Worm (Caenorhabditis elegans) whole organism, midembryonic: Measurements from ENCODE around the gene irld-38.
"Not testable (repeated sequence)": the region's sequence is repeated elsewhere in the genome, so short reads cannot be mapped to it uniquely, and the experiment has no call there.

Source experiments
- T22C8.4 ChIP-seq: fragments of 200-800 bp; sonication (Bioruptor generic); IDR thresholded peaks from 2 replicates; pipeline ENCODE4 v1.3.6; 2022; ENCODE audit warnings: missing genetic modification characterization, missing compliant biosample characterization
- cog-1 ChIP-seq: sonication (generic microtip); optimal IDR thresholded peaks from 2 replicates; lab custom pipeline; 2016; ENCODE audit warnings: missing genetic modification characterization, missing compliant biosample characterization
- flt-1 ChIP-seq: fragments of 200-800 bp; sonication (Bioruptor generic); IDR thresholded peaks from 2 replicates; pipeline ENCODE4 v1.3.6; 2022; ENCODE audit warnings: missing genetic modification characterization, missing compliant biosample characterization
- klf-2 ChIP-seq: fragments of 200-800 bp; sonication (Bioruptor generic); conservative IDR thresholded peaks from 2 replicates; pipeline ENCODE4 v1.3.6; 2022; ENCODE audit warnings: missing genetic modification reagents, missing genetic modification characterization, missing compliant biosample characterization
- med-1 ChIP-seq: sonication (generic microtip); optimal IDR thresholded peaks from 2 replicates; lab custom pipeline; 2017; ENCODE audit warnings: missing genetic modification characterization, mild to moderate bottlenecking, missing compliant biosample characterization, antibody characterized with exemption, missing genetic modification reagents; ENCODE audit not compliant: insufficient read depth
- ref-1 ChIP-seq: fragments of 200-800 bp; sonication (Bioruptor generic); conservative IDR thresholded peaks from 2 replicates; pipeline ENCODE4 v1.3.6; 2022; ENCODE audit warnings: missing genetic modification reagents, missing genetic modification characterization, missing compliant biosample characterization
- tab-1 ChIP-seq: fragments of 200-800 bp; sonication (Bioruptor generic); IDR thresholded peaks from 2 replicates; pipeline ENCODE4 v1.3.6; 2022; ENCODE audit warnings: missing genetic modification characterization, missing compliant biosample characterization
- ztf-23 ChIP-seq: fragments of 200-800 bp; sonication (Bioruptor generic); IDR thresholded peaks from 2 replicates; pipeline ENCODE4 v1.3.6; 2022; ENCODE audit warnings: missing genetic modification reagents, missing genetic modification characterization, missing compliant biosample characterization
- ztf-29 ChIP-seq: fragments of 200-800 bp; sonication (Bioruptor generic); IDR thresholded peaks from 2 replicates; pipeline ENCODE4 v1.3.6; 2022; ENCODE audit warnings: missing genetic modification reagents, missing genetic modification characterization, missing compliant biosample characterization

Gene irld-38

DNA sequence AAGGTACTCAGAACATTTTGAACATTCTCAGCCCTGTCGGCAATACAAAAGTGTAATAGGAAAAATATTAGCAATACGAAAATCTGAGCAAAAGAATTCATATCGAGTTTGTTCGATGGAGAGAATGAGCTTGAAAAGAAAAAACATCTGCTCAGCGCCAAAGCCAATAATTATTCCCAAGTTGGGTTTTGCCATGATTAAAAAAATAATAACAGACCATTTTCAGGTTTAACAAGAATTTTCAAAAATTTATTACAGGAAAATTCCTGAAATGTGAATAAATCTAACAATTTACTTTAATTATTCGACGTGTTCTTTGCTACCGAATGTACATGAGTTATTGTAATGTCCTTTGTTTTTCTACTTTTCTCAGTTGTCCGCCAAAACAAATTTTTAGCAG is at the start of gene irld-38:
irld-38 (minus strand) TSS at position 101 of the 400 bp plus-strand sequence.
- TF ChIP-seq tab-1 (GFP tag; lab: Robert Waterston, UW) (no peak), flt-1 (GFP tag; lab: Robert Waterston, UW) (no peak), klf-2 (GFP tag; lab: Robert Waterston, UW) (no peak), cog-1 (tag; lab: Kevin White, UChicago) (no peak), T22C8.4 (no peak), ztf-23 (no peak), med-1 (GFP tag; lab: Kevin White, UChicago) (no peak), ref-1 (GFP tag; lab: Robert Waterston, UW) (no peak), ztf-29 (GFP tag; lab: Robert Waterston, UW) (no peak)

DNA sequence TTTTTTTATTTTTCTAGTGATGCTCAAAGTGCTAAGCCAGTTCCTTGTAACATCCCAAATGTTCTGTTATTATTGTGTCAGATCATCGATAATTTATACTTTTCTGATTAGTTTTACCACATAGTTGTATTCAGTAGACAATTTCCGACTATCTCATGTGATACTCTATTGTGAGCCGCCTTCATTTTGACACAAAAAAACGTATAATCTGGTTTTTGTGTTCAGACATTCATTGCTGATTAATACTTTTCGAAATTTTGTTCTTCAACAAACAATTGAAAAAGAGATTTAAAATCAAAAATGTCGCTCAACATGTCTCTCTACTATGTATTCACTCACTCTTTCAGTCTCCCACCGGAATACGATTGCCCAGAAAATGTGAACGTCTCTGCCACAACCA is 49.2 kb upstream of the irld-38 start, which contains the start of gene srt-7:
srt-7 (plus strand) TSS at position 301 of the 400 bp plus-strand sequence.
- TF ChIP-seq T22C8.4 = no peak
- no peak for TF ChIP-seq ref-1 (GFP tag; lab: Robert Waterston, UW)
- TF ChIP-seq klf-2 (GFP tag; lab: Robert Waterston, UW) = no peak
- TF ChIP-seq tab-1 (GFP tag; lab: Robert Waterston, UW) = no peak
- TF ChIP-seq ztf-29 (GFP tag; lab: Robert Waterston, UW) = no peak
- no peak for TF ChIP-seq med-1 (GFP tag; lab: Kevin White, UChicago)
- TF ChIP-seq ztf-23 = no peak
- no peak for TF ChIP-seq cog-1 (tag; lab: Kevin White, UChicago)
- no peak for TF ChIP-seq flt-1 (GFP tag; lab: Robert Waterston, UW)

DNA sequence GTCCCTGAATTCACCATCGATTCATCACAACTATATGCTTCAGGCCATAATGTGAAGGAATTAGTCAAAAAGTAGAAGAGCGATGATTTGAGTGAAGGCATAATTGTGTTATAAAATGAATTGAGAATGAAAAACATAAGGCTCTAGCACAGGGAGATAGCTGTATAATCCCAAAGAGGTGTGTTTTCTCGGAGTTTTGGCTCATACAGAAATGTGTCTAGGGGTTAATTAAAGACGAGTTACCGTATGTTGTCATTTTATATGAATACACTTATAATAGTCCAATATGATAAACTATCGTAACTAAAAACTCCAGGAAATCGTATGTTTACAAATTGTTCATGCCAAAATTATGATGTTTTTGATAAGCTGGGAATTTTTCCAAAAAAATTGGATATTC is 48.5 kb upstream of the irld-38 start, which contains the start of gene srt-5:
srt-5 (minus strand) TSS at position 101 of the 400 bp plus-strand sequence.
- TF ChIP-seq med-1 (GFP tag; lab: Kevin White, UChicago) = no peak
- TF ChIP-seq flt-1 (GFP tag; lab: Robert Waterston, UW) = no peak
- TF ChIP-seq cog-1 (tag; lab: Kevin White, UChicago) = no peak
- no peak for TF ChIP-seq ref-1 (GFP tag; lab: Robert Waterston, UW)
- TF ChIP-seq tab-1 (GFP tag; lab: Robert Waterston, UW) = no peak
- TF ChIP-seq klf-2 (GFP tag; lab: Robert Waterston, UW) = no peak
- no peak for TF ChIP-seq ztf-29 (GFP tag; lab: Robert Waterston, UW)
- TF ChIP-seq T22C8.4 = no peak

DNA sequence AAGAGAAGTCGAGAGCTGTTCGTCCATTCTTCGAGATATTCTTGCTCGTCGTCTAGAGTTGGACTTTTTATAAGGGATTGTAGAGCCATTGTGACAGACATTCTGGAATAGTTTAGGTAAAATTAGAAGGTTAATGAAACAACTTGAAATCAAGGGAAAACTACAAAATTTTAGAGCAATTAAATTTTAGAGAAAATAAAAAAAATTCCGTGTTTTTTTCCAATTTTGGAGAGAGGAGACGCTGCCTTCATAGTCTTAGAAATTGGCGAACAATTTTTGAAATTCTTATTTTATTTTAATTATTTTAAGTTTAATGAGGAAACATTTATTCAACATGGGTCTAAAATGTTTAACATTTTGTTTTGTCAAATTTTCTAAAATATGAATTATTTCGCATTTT is 39.3 kb upstream of the irld-38 start, which contains the start of gene C50H11.13:
C50H11.13 (minus strand) TSS at position 101 of the 400 bp plus-strand sequence.
- TF ChIP-seq ztf-29 (GFP tag; lab: Robert Waterston, UW) (no peak), cog-1 (tag; lab: Kevin White, UChicago) (no peak), ref-1 (GFP tag; lab: Robert Waterston, UW) (no peak), T22C8.4 (no peak), tab-1 (GFP tag; lab: Robert Waterston, UW) (no peak)

DNA sequence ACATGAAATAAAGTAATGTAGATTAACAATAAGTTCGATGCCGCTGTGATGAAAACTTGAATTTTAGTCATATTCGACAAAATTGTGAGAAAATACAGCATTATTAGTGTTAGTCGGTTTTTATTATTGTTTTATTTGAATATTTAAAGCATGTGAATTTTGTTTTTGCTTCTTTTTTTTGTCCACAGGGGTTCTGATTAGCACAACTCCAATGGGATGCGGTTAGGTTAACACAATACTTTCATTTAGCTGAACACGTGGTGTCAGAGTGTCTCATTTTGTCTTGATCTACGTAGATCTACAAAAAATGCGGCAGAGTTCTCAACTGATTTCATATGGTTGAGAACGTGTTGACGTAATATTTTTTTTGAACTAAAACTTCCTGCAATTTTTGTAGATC is 36.9 kb upstream of the irld-38 start, which contains the start of gene str-40:
str-40 (minus strand) TSS at position 101 of the 400 bp plus-strand sequence.
- TF ChIP-seq med-1 (GFP tag; lab: Kevin White, UChicago) (no peak), tab-1 (GFP tag; lab: Robert Waterston, UW) (no peak), ztf-29 (GFP tag; lab: Robert Waterston, UW) (no peak), ztf-23 (no peak), ref-1 (GFP tag; lab: Robert Waterston, UW) (no peak), T22C8.4 (no peak), cog-1 (tag; lab: Kevin White, UChicago) (no peak), flt-1 (GFP tag; lab: Robert Waterston, UW) (no peak), klf-2 (GFP tag; lab: Robert Waterston, UW) (no peak)

DNA sequence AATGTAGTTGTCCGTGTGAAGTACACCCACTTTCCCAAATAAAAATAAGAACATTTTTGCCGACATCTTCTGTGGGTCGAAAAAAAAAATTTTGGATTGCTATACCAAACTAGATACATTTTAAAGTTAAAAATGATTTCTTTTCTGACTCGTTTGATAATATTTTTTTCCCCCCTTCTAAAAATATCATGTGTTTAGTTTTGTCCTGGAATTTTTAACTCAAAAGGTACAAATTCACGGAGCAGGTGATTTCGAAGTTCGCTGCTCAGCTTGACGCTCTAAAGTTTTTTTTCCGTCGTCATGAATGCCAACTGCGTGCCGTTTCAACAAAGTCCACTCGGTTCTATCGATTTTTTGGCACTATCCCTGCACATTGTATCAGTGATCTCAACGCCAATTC is 33.7 kb upstream of the irld-38 start, which contains the start of gene srh-185:
srh-185 (plus strand) TSS at position 301 of the 400 bp plus-strand sequence.
- TF ChIP-seq ztf-23 (no peak), ztf-29 (GFP tag; lab: Robert Waterston, UW) (no peak)

DNA sequence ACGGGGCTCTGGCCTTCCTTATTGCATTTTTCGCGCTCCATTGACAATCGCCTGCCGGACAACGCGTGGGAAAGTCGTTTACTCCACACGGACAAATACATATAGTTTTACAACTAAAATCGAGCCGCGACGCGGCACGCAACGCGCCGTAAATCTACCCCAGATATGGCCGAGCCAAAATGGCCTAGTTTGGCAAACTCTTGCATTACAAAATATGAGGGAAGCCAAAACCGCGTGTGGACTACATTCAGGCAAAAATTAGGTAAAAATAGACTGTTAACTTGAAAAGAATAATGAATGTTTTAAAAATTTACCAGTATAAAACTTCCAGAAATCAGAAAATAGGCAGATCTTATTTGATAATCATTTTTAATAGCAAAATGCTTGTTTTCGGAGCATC is 32.2 kb upstream of the irld-38 start, which contains the start of gene srt-16:
srt-16 (minus strand) TSS at position 101 of the 400 bp plus-strand sequence.
- not testable (repeated sequence) for TF ChIP-seq T22C8.4; cog-1 (tag; lab: Kevin White, UChicago); ztf-29 (GFP tag; lab: Robert Waterston, UW)

DNA sequence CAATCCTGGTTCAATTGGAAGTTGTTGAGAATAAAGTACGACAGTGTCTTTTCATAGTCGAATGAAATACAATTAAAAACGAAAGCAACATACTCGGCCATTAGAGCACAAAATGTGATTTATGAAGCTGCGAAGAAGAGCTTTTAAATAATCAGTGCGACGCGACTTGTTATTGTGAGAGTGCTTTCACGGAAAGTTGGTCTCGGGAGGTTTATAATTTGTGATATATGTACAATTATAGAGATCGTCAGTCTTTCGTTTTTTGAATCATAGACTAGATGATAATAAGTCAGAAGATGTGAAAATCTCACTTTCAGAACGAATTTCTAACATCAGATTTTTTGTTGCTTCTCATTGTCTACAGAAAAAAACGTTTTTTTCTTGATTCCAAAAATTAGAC is 29.8 kb upstream of the irld-38 start, which contains the start of gene srt-15:
srt-15 (minus strand) TSS at position 101 of the 400 bp plus-strand sequence.
- TF ChIP-seq tab-1 (GFP tag; lab: Robert Waterston, UW) (no peak), med-1 (GFP tag; lab: Kevin White, UChicago) (no peak), cog-1 (tag; lab: Kevin White, UChicago) (no peak), T22C8.4 (no peak), flt-1 (GFP tag; lab: Robert Waterston, UW) (no peak), klf-2 (GFP tag; lab: Robert Waterston, UW) (no peak), ztf-23 (no peak), ref-1 (GFP tag; lab: Robert Waterston, UW) (no peak), ztf-29 (GFP tag; lab: Robert Waterston, UW) (no peak)

DNA sequence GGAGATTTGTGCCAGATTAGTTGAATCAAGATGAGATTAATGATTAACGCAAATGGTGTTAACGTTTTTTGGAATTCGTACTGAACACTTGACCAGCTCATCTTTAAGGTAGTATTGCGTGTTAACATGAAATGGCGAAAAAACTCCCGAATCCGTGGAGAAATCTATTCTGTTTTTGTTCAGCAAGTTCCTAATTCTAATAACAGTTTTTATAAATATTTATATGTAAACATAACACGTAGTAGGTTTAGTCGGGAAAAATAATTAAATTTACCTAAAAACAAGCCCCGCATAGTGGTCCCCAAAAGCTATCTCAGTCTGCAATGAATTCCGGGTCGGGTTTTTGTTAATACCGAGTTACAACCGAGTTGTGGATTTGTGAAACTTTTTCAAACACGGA is 26.8 kb upstream of the irld-38 start, which contains the start of gene str-244:
str-244 (minus strand) TSS at position 101 of the 400 bp plus-strand sequence.
- TF ChIP-seq med-1 (GFP tag; lab: Kevin White, UChicago) = no peak
- no peak for TF ChIP-seq ztf-23
- no peak for TF ChIP-seq flt-1 (GFP tag; lab: Robert Waterston, UW)
- no peak for TF ChIP-seq klf-2 (GFP tag; lab: Robert Waterston, UW)
- no peak for TF ChIP-seq ztf-29 (GFP tag; lab: Robert Waterston, UW)
- no peak for TF ChIP-seq T22C8.4
- no peak for TF ChIP-seq cog-1 (tag; lab: Kevin White, UChicago)
- TF ChIP-seq tab-1 (GFP tag; lab: Robert Waterston, UW) = no peak
- no peak for TF ChIP-seq ref-1 (GFP tag; lab: Robert Waterston, UW)
